Worm (Caenorhabditis elegans): ENCODE measurements around the gene srh-99.
A peak's percentile ranks its signal among the peaks of the same experiment; 100 is the strongest.

srh-99 gene

DNA sequence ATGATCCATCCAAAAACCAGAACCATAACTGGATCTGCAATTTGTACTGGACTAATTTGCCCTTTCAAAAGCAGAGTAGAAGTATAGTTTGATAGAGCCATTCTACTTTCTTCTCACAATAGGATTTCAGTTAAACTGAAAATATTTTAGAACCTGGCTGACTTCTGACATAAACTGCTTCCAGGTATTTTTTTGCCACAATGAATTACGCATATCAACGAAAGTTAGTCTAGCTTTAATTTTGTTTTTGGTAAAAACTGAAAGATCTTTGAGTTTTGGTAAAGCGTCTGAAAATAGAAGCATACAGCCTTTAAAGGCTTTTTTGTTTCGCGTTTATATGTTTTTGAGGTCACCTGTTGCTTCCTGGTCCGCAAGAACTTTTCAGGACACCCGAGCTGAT is 25.7 kb downstream of the srh-99 start, which contains the start of gene srx-101:
TSS of gene srx-101 (minus strand) at position 101 of the 400 bp plus-strand sequence.
- TF ChIP-seq elt-3 (tag; optimal IDR thresholded peaks at IDR 0.05) (no peak), ztf-11 (tag; optimal IDR thresholded peaks at IDR 0.05) (no peak), snu-23 (GFP tag; optimal IDR thresholded peaks at IDR 0.05) (no peak), pax-3 (tag; optimal IDR thresholded peaks at IDR 0.05) (no peak), aha-1 (tag; optimal IDR thresholded peaks at IDR 0.05) (no peak), mdl-1 (tag; optimal IDR thresholded peaks at IDR 0.05) (no peak), fkh-8 (tag; optimal IDR thresholded peaks at IDR 0.05) (no peak), nhr-71 (tag; optimal IDR thresholded peaks at IDR 0.05) (no peak), nhr-12 (tag; optimal IDR thresholded peaks at IDR 0.05) (no peak), elt-2 (tag; optimal IDR thresholded peaks at IDR 0.05) (no peak), unc-62 (GFP tag; optimal IDR thresholded peaks at IDR 0.05) (no peak), nhr-76 (tag; optimal IDR thresholded peaks at IDR 0.05) (no peak), jun-1 (tag; optimal IDR thresholded peaks at IDR 0.05) (no peak), nhr-85 (tag) (no peak)

- no peak for TF ChIP-seq egl-27 (tag; optimal IDR thresholded peaks at IDR 0.05)
- TF ChIP-seq fkh-4 (tag; optimal IDR thresholded peaks at IDR 0.05; ENCODE audit: borderline replicate concordance) = no peak
- TF ChIP-seq grh-1 (GFP tag; IDR thresholded peaks at IDR 0.05) = no peak
- TF ChIP-seq dsc-1 (tag; optimal IDR thresholded peaks at IDR 0.05) = no peak
- TF ChIP-seq unc-30 (tag; optimal IDR thresholded peaks at IDR 0.05) = no peak
- no peak for TF ChIP-seq hlh-4 (tag; optimal IDR thresholded peaks at IDR 0.05)
- no peak for TF ChIP-seq aha-1 (tag; optimal IDR thresholded peaks at IDR 0.05)
- TF ChIP-seq nhr-84 (tag; optimal IDR thresholded peaks at IDR 0.05) = no peak
- no peak for TF ChIP-seq sox-4 (tag; optimal IDR thresholded peaks at IDR 0.05)
- no peak for TF ChIP-seq fkh-8 (tag; optimal IDR thresholded peaks at IDR 0.05)
- no peak for TF ChIP-seq unc-86 (tag; optimal IDR thresholded peaks at IDR 0.05)
- TF ChIP-seq nhr-71 (tag; optimal IDR thresholded peaks at IDR 0.05) = no peak
- TF ChIP-seq efl-3 (GFP tag; optimal IDR thresholded peaks at IDR 0.05) = no peak
- no peak for TF ChIP-seq ztf-11 (tag; optimal IDR thresholded peaks at IDR 0.05)
Measured at ce11 chrII:3688333-3688732, 28.0 kb downstream of the srh-99 start, which contains the start of gene ifas-1. Gene ifas-1, minus strand, starts transcription at chrII:3688719.

DNA sequence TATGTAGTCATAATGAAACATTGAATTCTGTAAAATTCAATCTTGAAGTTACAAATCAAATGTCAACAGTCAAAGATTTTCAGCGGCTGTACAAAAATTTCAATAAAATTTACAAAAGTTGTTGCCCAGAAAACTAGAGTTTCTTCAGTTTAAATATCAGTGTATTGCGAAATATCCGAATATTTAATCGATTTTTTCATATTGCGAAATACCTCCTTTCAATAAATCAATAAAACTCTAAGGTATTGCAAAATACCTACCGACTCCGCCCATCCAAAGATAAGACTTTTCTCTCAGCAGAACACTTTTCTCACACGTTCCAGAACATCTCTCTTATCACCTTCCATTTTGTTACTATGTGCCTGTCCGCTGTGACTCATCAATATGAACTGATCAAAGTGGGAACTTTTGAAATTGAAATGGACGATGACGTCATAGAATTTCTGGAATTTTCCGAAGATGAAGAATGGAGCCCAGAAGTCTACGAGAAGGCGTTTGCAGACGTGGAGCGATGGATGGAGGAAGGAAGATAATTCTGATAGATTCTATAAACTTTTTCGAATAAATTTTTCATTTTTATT is 31.8 kb downstream of the srh-99 start:
- no peak for TF ChIP-seq fkh-4 (tag; optimal IDR thresholded peaks at IDR 0.05; ENCODE audit: borderline replicate concordance)
- no peak for TF ChIP-seq efl-1 (optimal IDR thresholded peaks at IDR 0.05)
- TF ChIP-seq efl-1 (GFP tag; optimal IDR thresholded peaks at IDR 0.05 in 1 of 2) = peak in 1 of 2 experiments; percentile 78
- peak; percentile 47 for TF ChIP-seq zip-4 (GFP tag; optimal IDR thresholded peaks at IDR 0.05)
- no peak for TF ChIP-seq ceh-90 (tag; optimal IDR thresholded peaks at IDR 0.05)
- peak; percentile 17 for TF ChIP-seq skn-1 (tag; optimal IDR thresholded peaks at IDR 0.05)

ce11 chrII:3682770-3683234 is 33.6 kb downstream of the srh-99 start, which contains the start of gene F19B10.1:
Gene F19B10.1, plus strand, starts transcription at chrII:3683184.
- peak; percentile 82 for TF ChIP-seq nhr-90 (tag; optimal IDR thresholded peaks at IDR 0.05; ENCODE audit: poor library complexity)
- TF ChIP-seq efl-1 (optimal IDR thresholded peaks at IDR 0.05) = peak; percentile 74 to 94
- TF ChIP-seq efl-1 (GFP tag; optimal IDR thresholded peaks at IDR 0.05 in 1 of 2) = peak; percentile 93 to 99
- TF ChIP-seq unc-86 (tag; optimal IDR thresholded peaks at IDR 0.05) = peak; percentile 15
- peak; percentile 79 for TF ChIP-seq blmp-1 (tag; optimal IDR thresholded peaks at IDR 0.05)
- peak; percentile 11 for TF ChIP-seq jun-1 (tag; optimal IDR thresholded peaks at IDR 0.05)
- TF ChIP-seq sptf-1 (tag; optimal IDR thresholded peaks at IDR 0.05) = no peak
- TF ChIP-seq dpl-1 (GFP tag; optimal IDR thresholded peaks at IDR 0.05) = peak; percentile 88 to 95 (median 94)
- peak; percentile 86 for TF ChIP-seq C16A3.4 (tag; optimal IDR thresholded peaks at IDR 0.05)
- no peak for TF ChIP-seq egl-27 (tag; optimal IDR thresholded peaks at IDR 0.05)
- TF ChIP-seq egl-13 (tag; optimal IDR thresholded peaks at IDR 0.05) = no peak
- TF ChIP-seq nhr-76 (tag; optimal IDR thresholded peaks at IDR 0.05) = no peak
- TF ChIP-seq nhr-20 (tag; optimal IDR thresholded peaks at IDR 0.05) = peak; percentile 88
- peak; percentile 97 for TF ChIP-seq F16B12.6 (tag; optimal IDR thresholded peaks at IDR 0.05)
- no peak for TF ChIP-seq fkh-4 (tag; optimal IDR thresholded peaks at IDR 0.05; ENCODE audit: borderline replicate concordance)
- peak in 1 of 2 experiments; percentile 2 for TF ChIP-seq ztf-11 (tag; optimal IDR thresholded peaks at IDR 0.05)
- TF ChIP-seq ceh-82 (tag; optimal IDR thresholded peaks at IDR 0.05) = peak in 1 of 3 experiments; percentile 55
- peak; percentile 88 to 98 for TF ChIP-seq lin-35 (GFP tag; optimal IDR thresholded peaks at IDR 0.05)
- no peak for TF ChIP-seq nhr-12 (tag; optimal IDR thresholded peaks at IDR 0.05)
- peak; percentile 50 for TF ChIP-seq elt-2 (tag; optimal IDR thresholded peaks at IDR 0.05)
- no peak for TF ChIP-seq ceh-90 (tag; optimal IDR thresholded peaks at IDR 0.05)
- TF ChIP-seq tlp-1 (tag; optimal IDR thresholded peaks at IDR 0.05) = no peak
- no peak for TF ChIP-seq alr-1 (tag; optimal IDR thresholded peaks at IDR 0.05; ENCODE audit: borderline replicate concordance)
- peak; percentile 6 for TF ChIP-seq zip-4 (GFP tag; optimal IDR thresholded peaks at IDR 0.05)
- no peak for TF ChIP-seq sup-37 (GFP tag; optimal IDR thresholded peaks at IDR 0.05)
- no peak for TF ChIP-seq efl-3 (GFP tag; optimal IDR thresholded peaks at IDR 0.05)
- TF ChIP-seq ama-1 (optimal IDR thresholded peaks at IDR 0.05) = no peak
- no peak for TF ChIP-seq aha-1 (tag; optimal IDR thresholded peaks at IDR 0.05)
- TF ChIP-seq nhr-85 (tag) = peak; percentile 91
- TF ChIP-seq unc-30 (tag; optimal IDR thresholded peaks at IDR 0.05) = no peak
